Fruit fly (Drosophila melanogaster): Measurements from ENCODE around the gene Mnr.

Gene Mnr

DNA sequence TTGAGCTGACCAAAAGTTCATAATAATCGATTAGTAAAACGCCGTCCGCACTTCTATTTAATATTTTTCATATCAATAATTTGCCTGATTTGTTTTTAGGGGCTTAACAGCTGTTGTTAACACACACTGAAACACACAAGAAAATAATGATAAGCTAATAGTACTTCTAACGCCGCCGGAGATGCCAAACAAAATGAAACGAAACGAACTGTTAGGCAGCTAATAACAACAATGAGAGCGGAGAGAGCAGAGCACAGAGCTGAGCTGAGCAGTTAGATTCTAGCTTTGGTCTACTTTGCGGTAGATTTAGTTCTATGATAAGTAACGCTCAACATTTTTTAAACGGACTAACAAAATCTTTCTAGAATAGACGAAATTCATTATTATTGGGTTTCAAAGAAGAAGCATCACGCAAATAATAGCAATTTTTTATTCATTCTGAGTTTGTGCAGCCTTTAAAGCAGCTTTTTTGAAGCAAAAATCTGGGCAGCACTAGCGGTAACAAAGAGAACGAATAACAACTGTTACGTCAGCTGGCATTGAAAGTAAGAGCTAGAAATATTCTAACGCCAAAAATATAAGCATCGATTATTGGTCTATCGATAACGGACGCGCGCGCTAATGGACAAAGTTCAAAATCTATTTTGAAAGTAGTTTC, 25.6 kb upstream of the Mnr start, which contains the start of gene Abca3 (continued):
- peak in 1 of 2 experiments; percentile 44 for TF ChIP-seq bsh (GFP tag; optimal IDR thresholded peaks at IDR 0.05)
- no peak for TF ChIP-seq nom (GFP tag; optimal IDR thresholded peaks at IDR 0.05)
- TF ChIP-seq CG5245 (GFP tag; optimal IDR thresholded peaks at IDR 0.05): no peak
- peak; percentile 65 for TF ChIP-seq CG12769 (tag; optimal IDR thresholded peaks at IDR 0.05)
- TF ChIP-seq BEAF-32 (GFP tag; optimal IDR thresholded peaks at IDR 0.05): peak; percentile 37
- TF ChIP-seq gsb (GFP tag; IDR thresholded peaks at IDR 0.05): no peak; the same call in 1 of the 2 replicates
- TF ChIP-seq CG14710 (tag; optimal IDR thresholded peaks at IDR 0.05): peak; percentile 55
- TF ChIP-seq Hr39 (optimal IDR thresholded peaks at IDR 0.05): no peak
- no peak for TF ChIP-seq crol (GFP tag; IDR thresholded peaks at IDR 0.05)
- TF ChIP-seq CG11456 (GFP tag; IDR thresholded peaks at IDR 0.05): 0 out of 3 replicates have a peak, but pooled peaks have one; percentile 48
- TF ChIP-seq CG10267 (tag; optimal IDR thresholded peaks at IDR 0.05): peak; percentile 55
- no peak for TF ChIP-seq inv (GFP tag; IDR thresholded peaks at IDR 0.05; ENCODE audit: partially characterized antibody)
- TF ChIP-seq CG2199 (GFP tag; IDR thresholded peaks at IDR 0.05): no peak
- TF ChIP-seq nerfin-2 (GFP tag; IDR thresholded peaks at IDR 0.05; ENCODE audit: partially characterized antibody): no peak
- TF ChIP-seq Sin3A (optimal IDR thresholded peaks at IDR 0.05): peak; percentile 38
- no peak for TF ChIP-seq Oaz (GFP tag; IDR thresholded peaks at IDR 0.05)
- no peak for TF ChIP-seq CG8478 (optimal IDR thresholded peaks at IDR 0.05)
- peak; percentile 67 for TF ChIP-seq nmo (GFP tag; optimal IDR thresholded peaks at IDR 0.05)
- no peak for TF ChIP-seq wor (GFP tag; IDR thresholded peaks at IDR 0.05)
- no peak for TF ChIP-seq ab (GFP tag; optimal IDR thresholded peaks at IDR 0.05)
- TF ChIP-seq dysf (GFP tag; IDR thresholded peaks at IDR 0.05): peak; percentile 74; the same call in 2 of the 3 replicates
- peak; percentile 57 for TF ChIP-seq tin (GFP tag; optimal IDR thresholded peaks at IDR 0.05)
- TF ChIP-seq z (GFP tag; IDR thresholded peaks at IDR 0.05): no peak
- TF ChIP-seq CG34422 (GFP tag; IDR thresholded peaks at IDR 0.05): no peak
- TF ChIP-seq CG14965 (GFP tag; optimal IDR thresholded peaks at IDR 0.05; ENCODE audit: borderline replicate concordance): no peak
- TF ChIP-seq trem (tag; optimal IDR thresholded peaks at IDR 0.05): no peak
- peak; percentile 72 for TF ChIP-seq Xrp1 (GFP tag; IDR thresholded peaks at IDR 0.05)
- peak; percentile 74 for TF ChIP-seq Fer1 (GFP tag; optimal IDR thresholded peaks at IDR 0.05)
- no peak for TF ChIP-seq CG3065 (GFP tag; optimal IDR thresholded peaks at IDR 0.05)
- no peak for TF ChIP-seq seq (GFP tag; IDR thresholded peaks at IDR 0.05)
- peak; percentile 38 for TF ChIP-seq Ssrp (tag; optimal IDR thresholded peaks at IDR 0.05)
- TF ChIP-seq Gsc (GFP tag; IDR thresholded peaks at IDR 0.05): no peak
- TF ChIP-seq E2f2 (GFP tag; IDR thresholded peaks at IDR 0.05): peak; percentile 84
- TF ChIP-seq CG13287 (GFP tag; IDR thresholded peaks at IDR 0.05; ENCODE audit: partially characterized antibody): peak; percentile 34
- peak; percentile 49 for TF ChIP-seq CG31441 (GFP tag; IDR thresholded peaks at IDR 0.05)
- TF ChIP-seq Rx (GFP tag; IDR thresholded peaks at IDR 0.05): peak; percentile 17; the same call in 1 of the 2 replicates
- TF ChIP-seq CG17568 (GFP tag; optimal IDR thresholded peaks at IDR 0.05): peak; percentile 42
- peak; percentile 38 for TF ChIP-seq gcm (GFP tag; optimal IDR thresholded peaks at IDR 0.05)
- no peak for TF ChIP-seq CG4707 (GFP tag; optimal IDR thresholded peaks at IDR 0.05)
- peak; percentile 41; the same call in 1 of the 3 replicates for TF ChIP-seq CG11560 (tag; IDR thresholded peaks at IDR 0.05)
- no peak; the same call in 3 of the 4 replicates for TF ChIP-seq Gug (GFP tag; IDR thresholded peaks at IDR 0.05)
- peak; percentile 17 for TF ChIP-seq CG4854 (GFP tag; optimal IDR thresholded peaks at IDR 0.05)
- TF ChIP-seq HmgZ (tag; optimal IDR thresholded peaks at IDR 0.05): peak; percentile 55
- peak; percentile 97 for TF ChIP-seq exex (tag; optimal IDR thresholded peaks at IDR 0.05)
- peak; percentile 63 for TF ChIP-seq cg (GFP tag; optimal IDR thresholded peaks at IDR 0.05)
- TF ChIP-seq lab (GFP tag; optimal IDR thresholded peaks at IDR 0.05): peak; percentile 79
- TF ChIP-seq CG7357 (GFP tag; IDR thresholded peaks at IDR 0.05): no peak
- no peak for TF ChIP-seq hbn (GFP tag; IDR thresholded peaks at IDR 0.05; ENCODE audit: partially characterized antibody)
- peak; percentile 46 for TF ChIP-seq Myb (GFP tag; optimal IDR thresholded peaks at IDR 0.05)
- TF ChIP-seq CG1603 (tag; optimal IDR thresholded peaks at IDR 0.05): peak; percentile 9

All from whole organism, embryonic.